Worm (Caenorhabditis elegans) whole organism, mixed stage, embryonic: Measurements from ENCODE around the gene T07D4.5.

Source experiments
- elt-1 ChIP-seq: sonication (generic microtip); optimal IDR thresholded peaks from 2 replicates; lab custom pipeline; 2017; ENCODE audit warnings: missing genetic modification characterization, mild to moderate bottlenecking, missing compliant biosample characterization, antibody characterized with exemption, moderate library complexity, borderline replicate concordance; ENCODE audit not compliant: insufficient read depth
- mls-2 ChIP-seq: sonication (generic microtip); optimal IDR thresholded peaks from 2 replicates; lab custom pipeline; 2016; ENCODE audit warnings: mild to moderate bottlenecking, missing genetic modification characterization, moderate library complexity, missing compliant biosample characterization
- nhr-237 ChIP-seq: fragments of 150-350 bp; optimal IDR thresholded peaks from 2 replicates; lab custom pipeline; 2014; ENCODE audit warnings: missing biosample characterization, missing genetic modification characterization
- nhr-28 ChIP-seq: fragments of 150-350 bp; optimal IDR thresholded peaks from 2 replicates; lab custom pipeline; 2014; ENCODE audit warnings: missing biosample characterization, missing genetic modification characterization
- snpc-4 ChIP-seq: fragments of 150-350 bp; optimal IDR thresholded peaks from 2 replicates; lab custom pipeline; 2014; ENCODE audit warnings: missing biosample characterization, missing genetic modification characterization
- unc-62 ChIP-seq: fragments of 150-350 bp; optimal IDR thresholded peaks from 2 replicates; lab custom pipeline; 2014; ENCODE audit warnings: missing biosample characterization, missing genetic modification reagents, missing genetic modification characterization

DNA sequence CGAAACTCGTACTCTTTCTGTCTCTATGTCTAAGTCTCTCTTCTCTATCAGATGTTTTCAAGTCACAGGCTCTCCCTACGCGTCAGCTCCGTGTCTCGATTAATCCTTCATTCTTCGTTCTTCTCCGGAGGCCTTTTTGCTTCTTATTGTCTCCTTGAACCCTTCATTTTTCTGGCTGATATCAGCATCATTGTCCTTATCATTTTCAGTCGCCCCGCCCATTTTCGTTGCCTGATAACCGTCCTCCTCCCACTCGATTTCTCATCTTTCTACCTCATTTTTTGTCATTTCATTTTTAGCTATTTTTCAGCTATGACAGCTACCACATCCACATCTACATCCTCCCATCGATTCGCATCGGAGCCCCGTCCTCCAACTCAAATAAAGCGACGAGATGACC lies 38.0 kb upstream of the T07D4.5 start, which contains the start of gene B0457.6:
- TF ChIP-seq mls-2 (tag; lab: Kevin White, UChicago) (no peak), elt-1 (tag; lab: Kevin White, UChicago) (no peak), unc-62 (GFP tag; lab: Kevin White, UChicago) (no peak), nhr-237 (tag; lab: Kevin White, UChicago) (no peak), snpc-4 (tag; lab: Kevin White, UChicago) (no peak), nhr-28 (no peak)
